Worm (Caenorhabditis elegans): ENCODE results near the gene fbxa-29.

Gene fbxa-29

ce11 chrIII:1308209-1308608, 34.7 kb upstream of the fbxa-29 start, which contains the start of gene fbxa-79 (continued):
- peak; percentile 38 for TF ChIP-seq dve-1 (tag; optimal IDR thresholded peaks at IDR 0.05; ENCODE audit: insufficient read depth)

- TF ChIP-seq aha-1 (tag) (peak; percentile 23), Y105C5A.15 (GFP tag; IDR thresholded peaks at IDR 0.05) (no peak), unc-62 (GFP tag; optimal IDR thresholded peaks at IDR 0.05 in 1 of 2) (peak in 1 of 2 experiments; percentile 77), unc-62 (tag; optimal IDR thresholded peaks at IDR 0.05) (no peak)
Measured at ce11 chrIII:1307333-1307732, 33.8 kb upstream of the fbxa-29 start.

- TF ChIP-seq unc-62 (GFP tag; optimal IDR thresholded peaks at IDR 0.05 in 1 of 2) (peak in 1 of 2 experiments; percentile 16), unc-62 (tag; optimal IDR thresholded peaks at IDR 0.05) (no peak), T20F7.1 (GFP tag; optimal IDR thresholded peaks at IDR 0.05) (no peak), fkh-10 (GFP tag; optimal IDR thresholded peaks at IDR 0.05) (no peak), T26A8.4 (GFP tag; IDR thresholded peaks at IDR 0.05) (no peak)
Measured at ce11 chrIII:1303414-1303813, 29.9 kb upstream of the fbxa-29 start, which contains the start of gene fbxa-75. Gene fbxa-75, plus strand, starts transcription at chrIII:1303714.

ce11 chrIII:1297604-1298003, 24.1 kb upstream of the fbxa-29 start, which contains the start of gene fbxa-28:
Gene fbxa-28, plus strand, starts transcription at chrIII:1297904.
- TF ChIP-seq T20F7.1 (GFP tag; optimal IDR thresholded peaks at IDR 0.05) (no peak), unc-130 (GFP tag; optimal IDR thresholded peaks at IDR 0.05) (no peak), tra-1 (GFP tag; IDR thresholded peaks at IDR 0.05) (no peak), rbr-2 (tag; optimal IDR thresholded peaks at IDR 0.05) (no peak), pqm-1 (tag; optimal IDR thresholded peaks at IDR 0.05) (no peak), ceh-82 (tag; optimal IDR thresholded peaks at IDR 0.05) (no peak), arid-1 (GFP tag; conservative IDR thresholded peaks at IDR 0.05) (no peak), lin-38 (GFP tag; IDR thresholded peaks at IDR 0.05) (no peak), nhr-42 (GFP tag; IDR thresholded peaks at IDR 0.05) (no peak), lin-15B (tag; optimal IDR thresholded peaks at IDR 0.05) (no peak), ceh-44 (GFP tag; IDR thresholded peaks at IDR 0.05) (no peak), ceh-62 (tag; optimal IDR thresholded peaks at IDR 0.05) (no peak), lir-3 (tag; optimal IDR thresholded peaks at IDR 0.05) (no peak), mxl-2 (GFP tag; conservative IDR thresholded peaks at IDR 0.05) (no peak), ztf-11 (tag; optimal IDR thresholded peaks at IDR 0.05) (no peak), dmd-6 (GFP tag; IDR thresholded peaks at IDR 0.05) (no peak), lin-1 (GFP tag; IDR thresholded peaks at IDR 0.05) (no peak)

- TF ChIP-seq ceh-62 (tag; optimal IDR thresholded peaks at IDR 0.05), result no peak
- no peak for TF ChIP-seq Y5F2A.4 (GFP tag; optimal IDR thresholded peaks at IDR 0.05)
- TF ChIP-seq tag-97 (GFP tag; IDR thresholded peaks at IDR 0.05), result no peak
- peak; percentile 79 for TF ChIP-seq pqm-1 (tag; optimal IDR thresholded peaks at IDR 0.05)
- no peak for TF ChIP-seq daf-16 (GFP tag; optimal IDR thresholded peaks at IDR 0.05)
- peak; percentile 45 for TF ChIP-seq daf-16 (tag; optimal IDR thresholded peaks at IDR 0.05)
- no peak for TF ChIP-seq skn-1 (tag; optimal IDR thresholded peaks at IDR 0.05)
- no peak for TF ChIP-seq set-16 (GFP tag; IDR thresholded peaks at IDR 0.05)
- TF ChIP-seq aly-2 (tag; optimal IDR thresholded peaks at IDR 0.05), result no peak
- TF ChIP-seq nhr-28 (tag; optimal IDR thresholded peaks at IDR 0.05), result peak; percentile 65
- peak; percentile 54 for TF ChIP-seq nhr-77 (tag; optimal IDR thresholded peaks at IDR 0.05)
- no peak for TF ChIP-seq dve-1 (tag; optimal IDR thresholded peaks at IDR 0.05; ENCODE audit: insufficient read depth)
- peak in 1 of 2 experiments; percentile 85 for TF ChIP-seq unc-62 (GFP tag; optimal IDR thresholded peaks at IDR 0.05 in 1 of 2)
- TF ChIP-seq unc-62 (tag; optimal IDR thresholded peaks at IDR 0.05), result no peak
Measured at ce11 chrIII:1295149-1295716, 21.7 kb upstream of the fbxa-29 start, which contains the start of gene fbxa-35. Gene fbxa-35, plus strand, starts transcription at chrIII:1295666.

Data from whole organism, L4 larva.